Fruit fly (Drosophila melanogaster) whole organism, embryonic: Measurements from ENCODE around the gene Fbw5.

Experiments
- ATbp ChIP-seq: fragments of 200-800 bp; sonication (Bioruptor generic); optimal IDR thresholded peaks from 2 replicates; lab custom pipeline; 2017; ENCODE audit warnings: missing biosample characterization, mild to moderate bottlenecking, missing genetic modification characterization, missing genetic modification reagents
- C15 ChIP-seq: fragments of 200-800 bp; sonication (Bioruptor generic); IDR thresholded peaks from 3 replicates; pipeline ENCODE4 v1.3.6; 2022; ENCODE audit warnings: missing biosample characterization, missing genetic modification characterization
- CG1024 ChIP-seq: fragments of 200-800 bp; sonication (Bioruptor generic); IDR thresholded peaks from 2 replicates; pipeline ENCODE4 v1.3.6; 2022; ENCODE audit warnings: missing biosample characterization, missing genetic modification characterization
- CG10959 ChIP-seq: fragments of 200-800 bp; sonication (Bioruptor generic); IDR thresholded peaks from 2 replicates; pipeline ENCODE4 v1.3.6; 2022; ENCODE audit warnings: missing biosample characterization, missing genetic modification characterization
- CG11560 ChIP-seq: fragments of 200-800 bp; sonication (Bioruptor generic); IDR thresholded peaks from 3 replicates; pipeline ENCODE4 v1.3.6; 2022; ENCODE audit warnings: missing biosample characterization, missing genetic modification characterization
- CG12071 ChIP-seq: fragments of 200-800 bp; sonication (Bioruptor generic); optimal IDR thresholded peaks from 3 replicates; lab custom pipeline; 2018; ENCODE audit warnings: missing biosample characterization, mild to moderate bottlenecking, missing genetic modification characterization
- CG12659 ChIP-seq: fragments of 200-800 bp; sonication (Bioruptor generic); optimal IDR thresholded peaks from 3 replicates; lab custom pipeline; 2017; ENCODE audit warnings: mild to moderate bottlenecking, missing biosample characterization, missing genetic modification reagents, missing genetic modification characterization
- CG12744 ChIP-seq: fragments of 200-800 bp; sonication (Bioruptor generic); optimal IDR thresholded peaks from 2 replicates; lab custom pipeline; 2016; ENCODE audit warnings: missing biosample characterization, missing genetic modification characterization
- CG13287 ChIP-seq: fragments of 200-800 bp; sonication (Bioruptor generic); IDR thresholded peaks from 2 replicates; pipeline ENCODE4 v1.3.6; 2022; ENCODE audit warnings: missing biosample characterization, missing genetic modification characterization; ENCODE audit not compliant: partially characterized antibody
- CG14860 ChIP-seq: fragments of 200-800 bp; sonication (Bioruptor generic); IDR thresholded peaks from 3 replicates; pipeline ENCODE4 v1.3.6; 2022; ENCODE audit warnings: missing biosample characterization, missing genetic modification characterization; ENCODE audit not compliant: partially characterized antibody
- CG15479 ChIP-seq: fragments of 200-800 bp; sonication (Bioruptor generic); optimal IDR thresholded peaks from 3 replicates; lab custom pipeline; 2019; ENCODE audit warnings: missing biosample characterization, mild to moderate bottlenecking, missing genetic modification characterization, moderate library complexity
- CG17912 ChIP-seq: fragments of 200-800 bp; sonication (Bioruptor generic); optimal IDR thresholded peaks from 2 replicates; lab custom pipeline; 2018; ENCODE audit warnings: missing biosample characterization, mild to moderate bottlenecking, missing genetic modification characterization
- CG18011 ChIP-seq: fragments of 200-800 bp; sonication (Bioruptor generic); optimal IDR thresholded peaks from 2 replicates; lab custom pipeline; 2017; ENCODE audit warnings: missing biosample characterization, missing genetic modification characterization, mild to moderate bottlenecking, moderate library complexity, missing genotype
- CG18764 ChIP-seq: fragments of 200-800 bp; sonication (Bioruptor generic); optimal IDR thresholded peaks from 3 replicates; lab custom pipeline; 2016; ENCODE audit warnings: missing biosample characterization, missing genetic modification characterization
- CG2875 ChIP-seq: fragments of 200-800 bp; sonication (Bioruptor generic); optimal IDR thresholded peaks from 2 replicates; lab custom pipeline; 2017; ENCODE audit warnings: missing biosample characterization, mild to moderate bottlenecking, missing genetic modification characterization, missing genetic modification reagents
- CG31441 ChIP-seq: fragments of 200-800 bp; sonication (Bioruptor generic); IDR thresholded peaks from 2 replicates; pipeline ENCODE4 v1.3.6; 2022; ENCODE audit warnings: missing biosample characterization, missing genetic modification characterization
- CG3163 ChIP-seq: fragments of 200-800 bp; sonication (Bioruptor generic); optimal IDR thresholded peaks from 3 replicates; lab custom pipeline; 2016; ENCODE audit warnings: missing biosample characterization, missing genetic modification characterization
- CG43689 ChIP-seq: fragments of 200-800 bp; sonication (Bioruptor generic); IDR thresholded peaks from 2 replicates; pipeline ENCODE4 v1.3.6; 2022; ENCODE audit warnings: missing biosample characterization, missing genetic modification characterization
- CG5245 ChIP-seq: fragments of 200-800 bp; sonication (Bioruptor generic); optimal IDR thresholded peaks from 3 replicates; lab custom pipeline; 2016; ENCODE audit warnings: missing biosample characterization, missing genetic modification characterization
- CG6272 ChIP-seq: fragments of 200-800 bp; sonication (Bioruptor generic); IDR thresholded peaks from 2 replicates; pipeline ENCODE4 v1.3.6; 2022; ENCODE audit warnings: missing biosample characterization, missing genetic modification characterization
- CG6813 ChIP-seq: fragments of 200-800 bp; sonication (Bioruptor generic); optimal IDR thresholded peaks from 2 replicates; lab custom pipeline; 2017; ENCODE audit warnings: missing biosample characterization, missing genetic modification characterization, mild to moderate bottlenecking, moderate library complexity, missing genetic modification reagents
- CG6854 ChIP-seq: fragments of 200-800 bp; sonication (Bioruptor generic); optimal IDR thresholded peaks from 3 replicates; lab custom pipeline; 2017; ENCODE audit warnings: missing biosample characterization, mild to moderate bottlenecking, missing genetic modification characterization
- CG7745 ChIP-seq: fragments of 200-800 bp; sonication (Bioruptor generic); optimal IDR thresholded peaks from 2 replicates; lab custom pipeline; 2018; ENCODE audit warnings: missing biosample characterization, mild to moderate bottlenecking, missing genetic modification characterization, moderate library complexity
- CG8765 ChIP-seq: fragments of 200-800 bp; sonication (Bioruptor generic); IDR thresholded peaks from 2 replicates; pipeline ENCODE4 v1.3.6; 2022; ENCODE audit warnings: missing biosample characterization, missing genetic modification characterization
- CG8944 ChIP-seq: fragments of 200-800 bp; sonication (Bioruptor generic); optimal IDR thresholded peaks from 3 replicates; lab custom pipeline; 2016; ENCODE audit warnings: missing biosample characterization, missing genetic modification characterization
- CG9817 ChIP-seq: fragments of 200-800 bp; sonication (Bioruptor generic); optimal IDR thresholded peaks from 2 replicates; lab custom pipeline; 2018; ENCODE audit warnings: missing biosample characterization, mild to moderate bottlenecking, missing genetic modification characterization, moderate library complexity
- CrebB ChIP-seq: fragments of 200-800 bp; sonication (Bioruptor generic); optimal IDR thresholded peaks from 3 replicates; lab custom pipeline; 2018; ENCODE audit warnings: missing biosample characterization, mild to moderate bottlenecking, missing genetic modification characterization
- HLH3B ChIP-seq: fragments of 200-800 bp; sonication (Bioruptor generic); IDR thresholded peaks from 2 replicates; pipeline ENCODE4 v1.3.6; 2022; ENCODE audit warnings: missing biosample characterization, missing genetic modification characterization
- Hr51 ChIP-seq, 2 experiments: fragments of 200-800 bp; sonication (Bioruptor generic); optimal IDR thresholded peaks; 2 replicates in 1 of 2; 3 replicates in 1 of 2; lab custom pipeline; 2016 to 2018; ENCODE audit warnings: missing biosample characterization in 2 of 2, missing genetic modification characterization in 2 of 2, mild to moderate bottlenecking in 1 of 2, moderate library complexity in 1 of 2
- Lhr ChIP-seq: fragments of 200-800 bp; sonication (Bioruptor generic); optimal IDR thresholded peaks from 3 replicates; lab custom pipeline; 2017; ENCODE audit warnings: mild to moderate bottlenecking, missing biosample characterization, missing genetic modification reagents, missing genetic modification characterization
- Lpt ChIP-seq: fragments of >200 bp; optimal IDR thresholded peaks from 2 replicates; lab custom pipeline; 2018; ENCODE audit warnings: missing biosample characterization, missing genetic modification characterization
- NC2α ChIP-seq: fragments of 200-800 bp; sonication (Bioruptor generic); optimal IDR thresholded peaks from 2 replicates; lab custom pipeline; 2016; ENCODE audit warnings: missing biosample characterization, missing genetic modification characterization
- PHDP ChIP-seq: fragments of 200-800 bp; sonication (Bioruptor generic); optimal IDR thresholded peaks from 3 replicates; lab custom pipeline; 2018; ENCODE audit warnings: missing biosample characterization, mild to moderate bottlenecking, missing genetic modification characterization, moderate library complexity
- Sox100B ChIP-seq: fragments of 200-800 bp; sonication (Bioruptor generic); optimal IDR thresholded peaks from 3 replicates; lab custom pipeline; 2018; ENCODE audit warnings: missing biosample characterization, mild to moderate bottlenecking, missing genetic modification characterization
- Sry-β ChIP-seq: fragments of 200-800 bp; sonication (Bioruptor generic); optimal IDR thresholded peaks from 2 replicates; lab custom pipeline; 2018; ENCODE audit warnings: missing biosample characterization, mild to moderate bottlenecking, missing genetic modification characterization, moderate library complexity
- chm ChIP-seq: fragments of 200-800 bp; sonication (Bioruptor generic); IDR thresholded peaks from 2 replicates; pipeline ENCODE4 v1.3.6; 2022; ENCODE audit warnings: missing biosample characterization, missing genetic modification characterization
- en ChIP-seq: fragments of 200-800 bp; sonication (Bioruptor generic); optimal IDR thresholded peaks from 2 replicates; lab custom pipeline; 2016; ENCODE audit warnings: missing biosample characterization, missing genetic modification characterization
- her ChIP-seq: fragments of 200-800 bp; sonication (Bioruptor generic); optimal IDR thresholded peaks from 2 replicates; lab custom pipeline; 2016; ENCODE audit warnings: missing biosample characterization, missing genetic modification characterization
- jigr1 ChIP-seq: fragments of 200-800 bp; sonication (Bioruptor generic); IDR thresholded peaks from 3 replicates; pipeline ENCODE4 v1.3.6; 2022; ENCODE audit warnings: missing biosample characterization, missing genetic modification characterization
- kah ChIP-seq: fragments of 200-800 bp; sonication (Bioruptor generic); optimal IDR thresholded peaks from 2 replicates; lab custom pipeline; 2018; ENCODE audit warnings: missing biosample characterization, mild to moderate bottlenecking, missing genetic modification characterization
- kni ChIP-seq: fragments of 200-800 bp; sonication (Bioruptor generic); optimal IDR thresholded peaks from 3 replicates; lab custom pipeline; 2017; ENCODE audit warnings: mild to moderate bottlenecking, missing biosample characterization, missing genetic modification reagents, missing genetic modification characterization
- lov ChIP-seq, 2 experiments: fragments of 200-800 bp in 1 of 2; fragments of >200 bp in 1 of 2; sonication (Bioruptor generic) in 1 of 2; IDR thresholded peaks in 1 of 2; optimal IDR thresholded peaks in 1 of 2; 2 replicates in 1 of 2; 3 replicates in 1 of 2; pipeline versions ENCODE4 v1.3.6 to Lab custom; 2017 to 2022; ENCODE audit warnings: missing biosample characterization in 1 of 2, missing genetic modification characterization in 1 of 2
- nerfin-1 ChIP-seq: fragments of 200-800 bp; sonication (Bioruptor generic); optimal IDR thresholded peaks from 3 replicates; lab custom pipeline; 2019; ENCODE audit warnings: missing biosample characterization, mild to moderate bottlenecking, missing genetic modification characterization, moderate library complexity
- oc ChIP-seq: fragments of 200-800 bp; sonication (Bioruptor generic); optimal IDR thresholded peaks from 2 replicates; lab custom pipeline; 2018; ENCODE audit warnings: missing biosample characterization, mild to moderate bottlenecking, missing genetic modification characterization, moderate library complexity
- scrt ChIP-seq: fragments of 200-800 bp; sonication (Bioruptor generic); optimal IDR thresholded peaks from 2 replicates; lab custom pipeline; 2018; ENCODE audit warnings: missing biosample characterization, mild to moderate bottlenecking, missing genetic modification characterization, moderate library complexity
- slp2 ChIP-seq: fragments of 200-800 bp; sonication (Bioruptor generic); optimal IDR thresholded peaks from 2 replicates; lab custom pipeline; 2016; ENCODE audit warnings: missing biosample characterization, missing genetic modification characterization
- sug ChIP-seq: fragments of 200-800 bp; optimal IDR thresholded peaks from 2 replicates; lab custom pipeline; 2019; ENCODE audit warnings: missing biosample characterization, mild to moderate bottlenecking, missing genetic modification characterization, moderate library complexity
- tap ChIP-seq: fragments of 200-800 bp; optimal IDR thresholded peaks from 3 replicates; lab custom pipeline; 2019; ENCODE audit warnings: missing biosample characterization, mild to moderate bottlenecking, missing genetic modification characterization, moderate library complexity
- tup ChIP-seq: fragments of 200-800 bp; sonication (Bioruptor generic); optimal IDR thresholded peaks from 2 replicates; lab custom pipeline; 2016; ENCODE audit warnings: missing biosample characterization, mild to moderate bottlenecking, missing genetic modification characterization, moderate library complexity
- yki ChIP-seq: fragments of >200 bp; optimal IDR thresholded peaks from 3 replicates; lab custom pipeline; 2018

Gene Fbw5

dm6 chr2L:6076143-6076542 is 10.4 kb upstream of the Fbw5 start (continued):
- TF ChIP-seq CrebB (tag; lab: Kevin White, UChicago) (no peak), CG14860 (GFP tag; lab: Robert Waterston, UW) (no peak), CG5245 (no peak), CG12071 (GFP tag; lab: Kevin White, UChicago) (no peak), chm (GFP tag; lab: Robert Waterston, UW) (peak; percentile 32; the same call in 1 of the 2 replicates), CG18011 (no peak), kah (no peak), jigr1 (no peak), CG13287 (GFP tag; lab: Robert Waterston, UW) (peak; percentile 8; the same call in 1 of the 2 replicates), CG31441 (no peak)

dm6 chr2L:6075345-6075744 is 9.6 kb upstream of the Fbw5 start:
- TF ChIP-seq oc (tag; lab: Kevin White, UChicago) (peak; percentile 63), sug (no peak), kni (GFP tag; lab: Kevin White, UChicago) (peak; percentile 95), ATbp (GFP tag; lab: Kevin White, UChicago) (no peak), CG15479 (GFP tag; lab: Kevin White, UChicago) (no peak), CG6272 (no peak), Sry-β (GFP tag; lab: Kevin White, UChicago) (no peak), Hr51 (GFP tag; optimal IDR thresholded peaks at IDR 0.05; lab: Kevin White, UChicago) (no peak), C15 (GFP tag; lab: Robert Waterston, UW) (no peak), CG1024 (GFP tag; lab: Robert Waterston, UW) (no peak), en (no peak), CG17912 (GFP tag; lab: Kevin White, UChicago) (no peak), PHDP (no peak), CG7745 (peak; percentile 95), CG12744 (GFP tag; lab: Kevin White, UChicago) (no peak), nerfin-1 (tag; lab: Kevin White, UChicago) (peak; percentile 34), slp2 (GFP tag; lab: Kevin White, UChicago) (no peak), yki (lab: Kevin White, UChicago) (no peak), tup (GFP tag; lab: Kevin White, UChicago) (no peak), Lpt (GFP tag; lab: Kevin White, UChicago) (no peak), CG18764 (no peak), CG6813 (peak; percentile 9), CG8944 (GFP tag; lab: Kevin White, UChicago) (no peak), lov (optimal IDR thresholded peaks at IDR 0.05; lab: Kevin White, UChicago) (no peak), lov (GFP tag; IDR thresholded peaks at IDR 0.05; lab: Robert Waterston, UW) (no peak), CG8765 (GFP tag; lab: Robert Waterston, UW) (no peak), CG43689 (no peak), tap (tag; lab: Kevin White, UChicago) (no peak), CG10959 (GFP tag; lab: Robert Waterston, UW) (no peak), CG12071 (GFP tag; lab: Kevin White, UChicago) (no peak), HLH3B (GFP tag; lab: Robert Waterston, UW) (no peak), CG3163 (GFP tag; lab: Kevin White, UChicago) (no peak), chm (GFP tag; lab: Robert Waterston, UW) (peak; percentile 57; the same call in 1 of the 2 replicates), scrt (GFP tag; lab: Kevin White, UChicago) (no peak), CG9817 (tag; lab: Kevin White, UChicago) (no peak), NC2α (no peak), CG12659 (GFP tag; lab: Kevin White, UChicago) (no peak), her (GFP tag; lab: Kevin White, UChicago) (no peak), Lhr (GFP tag; lab: Kevin White, UChicago) (no peak), CG6854 (GFP tag; lab: Kevin White, UChicago) (no peak), CG11560 (no peak), CG2875 (GFP tag; lab: Kevin White, UChicago) (no peak), Sox100B (GFP tag; lab: Kevin White, UChicago) (no peak)
